Worm (Caenorhabditis elegans) whole organism, mixed stage, embryonic: ENCODE results near the gene C07H6.2.

ENCODE experiments used
- M03D4.4 ChIP-seq: sonication (generic microtip); optimal IDR thresholded peaks from 2 replicates; lab custom pipeline; 2017; ENCODE audit warnings: mild to moderate bottlenecking, missing genetic modification characterization, missing compliant biosample characterization
- bed-3 ChIP-seq: fragments of 200-800 bp; sonication (Bioruptor generic); optimal IDR thresholded peaks from 3 replicates; lab custom pipeline; 2018; ENCODE audit warnings: mild to moderate bottlenecking, missing genetic modification characterization, moderate library complexity, missing compliant biosample characterization
- blmp-1 ChIP-seq: fragments of 150-350 bp; optimal IDR thresholded peaks from 2 replicates; lab custom pipeline; 2014; ENCODE audit warnings: missing biosample characterization, missing genetic modification characterization
- ceh-39 ChIP-seq: fragments of 150-350 bp; optimal IDR thresholded peaks from 2 replicates; lab custom pipeline; 2014; ENCODE audit warnings: missing biosample characterization, missing genetic modification characterization
- ceh-43 ChIP-seq: fragments of 200-800 bp; sonication (Bioruptor generic); optimal IDR thresholded peaks from 2 replicates; lab custom pipeline; 2018; ENCODE audit warnings: mild to moderate bottlenecking, missing genetic modification characterization, moderate library complexity, missing compliant biosample characterization
- ceh-83 ChIP-seq: fragments of 200-800 bp; sonication (Bioruptor generic); optimal IDR thresholded peaks from 2 replicates; lab custom pipeline; 2018; ENCODE audit warnings: mild to moderate bottlenecking, missing genetic modification characterization, missing compliant biosample characterization
- ces-1 ChIP-seq: fragments of 150-350 bp; optimal IDR thresholded peaks from 2 replicates; lab custom pipeline; 2014; ENCODE audit warnings: missing biosample characterization, missing genetic modification reagents, missing genetic modification characterization
- cnd-1 ChIP-seq: fragments of 200-800 bp; sonication (Bioruptor generic); optimal IDR thresholded peaks from 2 replicates; lab custom pipeline; 2018; ENCODE audit warnings: mild to moderate bottlenecking, missing genetic modification characterization, missing compliant biosample characterization
- drap-1 ChIP-seq: fragments of 200-800 bp; sonication (Bioruptor generic); optimal IDR thresholded peaks from 3 replicates; lab custom pipeline; 2018; ENCODE audit warnings: mild to moderate bottlenecking, missing genetic modification characterization, missing compliant biosample characterization
- elt-1 ChIP-seq: sonication (generic microtip); optimal IDR thresholded peaks from 2 replicates; lab custom pipeline; 2017; ENCODE audit warnings: missing genetic modification characterization, mild to moderate bottlenecking, missing compliant biosample characterization, antibody characterized with exemption, moderate library complexity, borderline replicate concordance; ENCODE audit not compliant: insufficient read depth
- elt-3 ChIP-seq: fragments of 150-350 bp; optimal IDR thresholded peaks from 2 replicates; lab custom pipeline; 2014; ENCODE audit warnings: missing biosample characterization, missing genetic modification characterization
- hlh-1 ChIP-seq: fragments of 150-350 bp; optimal IDR thresholded peaks from 2 replicates; lab custom pipeline; 2014; ENCODE audit warnings: missing biosample characterization, missing genetic modification reagents, missing genetic modification characterization
- lin-32 ChIP-seq: fragments of 200-800 bp; sonication (Bioruptor generic); optimal IDR thresholded peaks from 2 replicates; lab custom pipeline; 2018; ENCODE audit warnings: mild to moderate bottlenecking, missing genetic modification characterization, missing compliant biosample characterization
- lsy-2 ChIP-seq: fragments of 150-350 bp; optimal IDR thresholded peaks from 2 replicates; lab custom pipeline; 2014; ENCODE audit warnings: missing biosample characterization, missing genetic modification characterization
- mab-5 ChIP-seq: fragments of 150-350 bp; optimal IDR thresholded peaks from 2 replicates; lab custom pipeline; 2014; ENCODE audit warnings: missing biosample characterization, missing genetic modification characterization
- mep-1 ChIP-seq: fragments of 150-350 bp; optimal IDR thresholded peaks from 2 replicates; lab custom pipeline; 2017; ENCODE audit warnings: missing biosample characterization, missing genetic modification reagents, missing genetic modification characterization, inconsistent platforms
- mls-2 ChIP-seq: sonication (generic microtip); optimal IDR thresholded peaks from 2 replicates; lab custom pipeline; 2016; ENCODE audit warnings: mild to moderate bottlenecking, missing genetic modification characterization, moderate library complexity, missing compliant biosample characterization
- nhr-12 ChIP-seq: fragments of 150-350 bp; optimal IDR thresholded peaks from 2 replicates; lab custom pipeline; 2014; ENCODE audit warnings: missing biosample characterization, missing genetic modification characterization
- nhr-2 ChIP-seq: fragments of 150-350 bp; optimal IDR thresholded peaks from 2 replicates; lab custom pipeline; 2014; ENCODE audit warnings: missing biosample characterization, missing genetic modification characterization
- nhr-237 ChIP-seq: fragments of 150-350 bp; optimal IDR thresholded peaks from 2 replicates; lab custom pipeline; 2014; ENCODE audit warnings: missing biosample characterization, missing genetic modification characterization
- nhr-28 ChIP-seq: fragments of 150-350 bp; optimal IDR thresholded peaks from 2 replicates; lab custom pipeline; 2014; ENCODE audit warnings: missing biosample characterization, missing genetic modification characterization
- nhr-76 ChIP-seq: sonication (generic microtip); optimal IDR thresholded peaks from 2 replicates; lab custom pipeline; 2017; ENCODE audit warnings: missing biosample characterization, missing genetic modification characterization
- pha-4 ChIP-seq: fragments of 150-350 bp; optimal IDR thresholded peaks from 2 replicates; lab custom pipeline; 2018; ENCODE audit warnings: missing biosample characterization, missing genetic modification reagents, missing genetic modification characterization
- sem-2 ChIP-seq: fragments of 200-800 bp; sonication (Bioruptor generic); optimal IDR thresholded peaks from 2 replicates; lab custom pipeline; 2018; ENCODE audit warnings: mild to moderate bottlenecking, missing genetic modification characterization, missing compliant biosample characterization
- tbx-8 ChIP-seq: fragments of 200-800 bp; sonication (Bioruptor generic); optimal IDR thresholded peaks from 2 replicates; lab custom pipeline; 2018; ENCODE audit warnings: mild to moderate bottlenecking, missing genetic modification characterization, moderate library complexity, missing compliant biosample characterization
- unc-120 ChIP-seq: sonication (generic microtip); optimal IDR thresholded peaks from 2 replicates; lab custom pipeline; 2017; ENCODE audit warnings: missing genetic modification characterization, missing compliant biosample characterization; ENCODE audit not compliant: poor library complexity, severe bottlenecking
- unc-62 ChIP-seq: fragments of 150-350 bp; optimal IDR thresholded peaks from 2 replicates; lab custom pipeline; 2014; ENCODE audit warnings: missing biosample characterization, missing genetic modification reagents, missing genetic modification characterization
- zip-8 ChIP-seq: fragments of 150-350 bp; optimal IDR thresholded peaks from 2 replicates; lab custom pipeline; 2014; ENCODE audit warnings: missing biosample characterization, missing genetic modification characterization
- ztf-11 ChIP-seq: fragments of 150-350 bp; optimal IDR thresholded peaks from 2 replicates; lab custom pipeline; 2014; ENCODE audit warnings: missing biosample characterization, missing genetic modification characterization

C07H6.2 gene

DNA sequence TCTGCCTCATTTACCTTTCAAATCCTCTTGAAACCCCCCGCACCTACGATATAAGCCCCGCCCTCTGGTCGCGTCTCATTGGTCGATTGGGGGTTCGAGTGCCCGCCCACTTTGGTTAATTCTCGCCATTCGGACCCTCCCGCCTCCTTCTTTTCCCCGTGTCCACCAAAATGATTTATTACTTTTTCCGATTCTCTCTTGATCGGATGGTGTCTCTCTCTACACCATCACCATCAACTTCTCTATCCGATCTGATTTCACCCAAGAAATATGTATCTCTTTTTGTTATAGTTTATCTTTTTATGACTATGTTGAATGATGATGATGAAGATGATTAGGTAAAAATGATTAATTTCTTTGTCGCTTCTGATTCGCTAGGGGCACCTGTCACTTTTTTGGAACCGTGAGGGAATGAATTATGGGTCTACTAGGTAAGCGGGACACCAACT is 33.9 kb downstream of the C07H6.2 start:
- TF ChIP-seq nhr-76 (tag; lab: Kevin White, UChicago) (no peak), M03D4.4 (peak; percentile 11), mab-5 (tag; lab: Kevin White, UChicago) (peak; percentile 92), nhr-28 (tag; lab: Kevin White, UChicago) (no peak), pha-4 (tag; lab: Kevin White, UChicago) (no peak), lsy-2 (tag; lab: Kevin White, UChicago) (peak; percentile 61), unc-120 (peak; percentile 84), unc-62 (GFP tag; lab: Kevin White, UChicago) (peak; percentile 99)

ce11 chrIII:7555360-7555759 is 34.6 kb downstream of the C07H6.2 start, which contains the start of gene ceh-13:
TSS of gene ceh-13 (plus strand) at chrIII:7555660.
- TF ChIP-seq ceh-39 (tag; lab: Kevin White, UChicago) (no peak), mep-1 (tag; lab: Kevin White, UChicago) (no peak), mls-2 (no peak), nhr-12 (tag; lab: Kevin White, UChicago) (no peak), tbx-8 (no peak), ces-1 (GFP tag; lab: Kevin White, UChicago) (no peak), ztf-11 (tag; lab: Kevin White, UChicago) (no peak), mab-5 (tag; lab: Kevin White, UChicago) (no peak), nhr-237 (tag; lab: Kevin White, UChicago) (no peak), sem-2 (GFP tag; lab: Kevin White, UChicago) (no peak)
- TF ChIP-seq, all 35 proteins: peak for 0

DNA sequence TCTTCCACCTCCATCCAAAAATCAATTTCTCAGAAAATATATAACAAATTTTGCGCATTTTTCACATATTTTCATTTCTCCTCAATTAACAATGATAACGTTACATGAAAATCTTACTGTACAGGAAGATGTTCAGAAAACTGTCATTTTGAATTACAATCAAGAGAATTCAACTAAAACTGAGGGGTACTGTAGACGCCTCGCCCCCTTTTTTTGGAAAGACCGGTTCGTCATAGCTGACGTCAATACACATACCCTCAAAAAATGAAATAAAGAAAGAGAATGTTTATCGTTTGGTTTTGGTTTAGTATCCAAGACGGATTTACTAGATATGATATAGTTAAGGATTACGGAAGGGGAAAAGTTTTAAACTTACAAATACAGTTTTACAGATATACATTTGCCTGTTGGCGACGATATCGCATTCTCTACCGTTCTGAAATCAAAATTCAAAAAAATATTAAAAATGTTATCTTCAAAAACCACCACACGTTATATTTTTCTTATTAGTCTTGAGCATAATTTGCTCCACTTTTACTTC is 37.2 kb downstream of the C07H6.2 start:
- TF ChIP-seq mep-1 (tag; lab: Kevin White, UChicago): no peak
- TF ChIP-seq ceh-83 (GFP tag; lab: Kevin White, UChicago): no peak
- no peak for TF ChIP-seq lsy-2 (tag; lab: Kevin White, UChicago)
- no peak for TF ChIP-seq nhr-28 (tag; lab: Kevin White, UChicago)

DNA sequence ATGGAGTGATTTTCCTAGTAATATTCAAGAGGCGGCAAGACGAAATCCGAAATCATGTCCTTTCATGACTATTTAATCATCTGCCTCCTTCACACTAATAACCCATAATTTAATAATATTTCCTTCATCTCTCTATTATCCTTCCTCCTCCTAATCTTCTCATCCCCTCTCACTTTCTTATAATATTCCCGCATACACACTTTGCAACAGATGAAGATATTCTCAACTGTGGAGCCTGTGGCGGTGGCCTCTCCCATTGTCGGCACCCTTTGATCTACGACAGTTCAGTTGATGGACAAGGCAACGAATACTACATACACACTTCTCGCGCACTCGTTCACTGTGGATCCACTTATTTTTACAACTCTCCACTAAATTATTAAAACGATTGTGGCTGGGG is 37.8 kb downstream of the C07H6.2 start:
- TF ChIP-seq drap-1 (no peak), blmp-1 (tag; lab: Kevin White, UChicago) (no peak), mls-2 (peak; percentile 6), nhr-2 (tag; lab: Kevin White, UChicago) (peak; percentile 67), mep-1 (tag; lab: Kevin White, UChicago) (no peak), unc-62 (GFP tag; lab: Kevin White, UChicago) (peak; percentile 68), ces-1 (GFP tag; lab: Kevin White, UChicago) (peak; percentile 85)

DNA sequence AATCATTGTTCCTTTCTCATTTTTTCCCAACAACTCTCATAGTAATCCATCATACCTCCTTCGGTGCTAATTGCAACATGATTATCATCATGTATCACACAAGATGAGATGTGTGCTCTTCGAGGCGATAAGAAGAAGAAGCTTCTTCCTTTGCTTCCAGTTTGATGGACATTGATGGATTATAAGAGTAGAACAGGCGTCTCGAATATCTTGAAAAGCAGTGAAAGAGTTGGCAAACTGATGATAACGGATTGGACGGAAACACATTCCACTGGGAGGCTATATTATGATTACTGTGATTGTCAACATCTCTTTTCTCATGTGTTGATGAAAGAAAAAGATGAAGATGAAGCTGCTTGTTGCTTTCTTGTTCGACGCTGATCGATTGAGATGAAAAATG is 39.1 kb downstream of the C07H6.2 start:
- TF ChIP-seq hlh-1 (tag; lab: Kevin White, UChicago): peak; percentile 80
- peak; percentile 83 for TF ChIP-seq unc-120
- TF ChIP-seq unc-62 (GFP tag; lab: Kevin White, UChicago): peak; percentile 100
- TF ChIP-seq ceh-83 (GFP tag; lab: Kevin White, UChicago): peak; percentile 3
- no peak for TF ChIP-seq elt-1 (tag; lab: Kevin White, UChicago)
- no peak for TF ChIP-seq ceh-43 (GFP tag; lab: Kevin White, UChicago)

- TF ChIP-seq lsy-2 (tag; lab: Kevin White, UChicago) (no peak), tbx-8 (no peak), lin-32 (GFP tag; lab: Kevin White, UChicago) (no peak), mls-2 (no peak), bed-3 (no peak), unc-62 (GFP tag; lab: Kevin White, UChicago) (no peak), nhr-76 (tag; lab: Kevin White, UChicago) (no peak), hlh-1 (tag; lab: Kevin White, UChicago) (no peak), mep-1 (tag; lab: Kevin White, UChicago) (no peak), zip-8 (tag; lab: Kevin White, UChicago) (no peak), elt-3 (no peak), cnd-1 (tag; lab: Kevin White, UChicago) (no peak)
Measured at ce11 chrIII:7561872-7562271, 41.1 kb downstream of the C07H6.2 start, which contains the start of gene lgc-12. TSS of gene lgc-12 (plus strand) at chrIII:7562172.
